Fruit fly (Drosophila melanogaster) whole organism, embryonic: ENCODE data around the gene sit.

Experiments used
- B-H2 ChIP-seq: fragments of 200-800 bp; sonication (Bioruptor generic); optimal IDR thresholded peaks from 2 replicates; lab custom pipeline; 2018; ENCODE audit warnings: missing biosample characterization, mild to moderate bottlenecking, missing genetic modification characterization
- BEAF-32 ChIP-seq: fragments of 200-800 bp; sonication (Bioruptor generic); optimal IDR thresholded peaks from 3 replicates; lab custom pipeline; 2017; ENCODE audit warnings: missing biosample characterization, missing genetic modification characterization, mild to moderate bottlenecking, moderate library complexity, missing genetic modification reagents
- CG10267 ChIP-seq: fragments of 200-800 bp; sonication (Bioruptor generic); optimal IDR thresholded peaks from 2 replicates; lab custom pipeline; 2018; ENCODE audit warnings: missing biosample characterization, mild to moderate bottlenecking, missing genetic modification characterization, moderate library complexity
- CG11723 ChIP-seq: fragments of 200-800 bp; sonication (Bioruptor generic); optimal IDR thresholded peaks from 2 replicates; lab custom pipeline; 2017; ENCODE audit warnings: missing biosample characterization, mild to moderate bottlenecking, missing genetic modification characterization
- CG12071 ChIP-seq: fragments of 200-800 bp; sonication (Bioruptor generic); optimal IDR thresholded peaks from 3 replicates; lab custom pipeline; 2018; ENCODE audit warnings: missing biosample characterization, mild to moderate bottlenecking, missing genetic modification characterization
- CG13894 ChIP-seq: fragments of 200-800 bp; sonication (Bioruptor generic); optimal IDR thresholded peaks from 3 replicates; lab custom pipeline; 2018; ENCODE audit warnings: missing biosample characterization, mild to moderate bottlenecking, missing genetic modification characterization, moderate library complexity
- CG16779 ChIP-seq: fragments of 200-800 bp; sonication (Bioruptor generic); IDR thresholded peaks from 2 replicates; pipeline ENCODE4 v1.3.6; 2022; ENCODE audit warnings: missing biosample characterization, missing genetic modification characterization
- CG17829 ChIP-seq: fragments of 200-800 bp; optimal IDR thresholded peaks from 2 replicates; lab custom pipeline; 2019; ENCODE audit warnings: missing biosample characterization, mild to moderate bottlenecking, missing genetic modification characterization, moderate library complexity
- CG18599 ChIP-seq: fragments of 200-800 bp; sonication (Bioruptor generic); optimal IDR thresholded peaks from 3 replicates; lab custom pipeline; 2017; ENCODE audit warnings: missing biosample characterization, missing genetic modification characterization, mild to moderate bottlenecking, moderate library complexity, missing genetic modification reagents
- CG2129 ChIP-seq: fragments of 200-800 bp; sonication (Bioruptor generic); IDR thresholded peaks from 2 replicates; pipeline ENCODE4 v1.3.6; 2022; ENCODE audit warnings: missing biosample characterization, missing genetic modification characterization; ENCODE audit not compliant: partially characterized antibody
- CG2712 ChIP-seq: fragments of 200-800 bp; optimal IDR thresholded peaks from 3 replicates; lab custom pipeline; 2019; ENCODE audit warnings: missing biosample characterization, mild to moderate bottlenecking, missing genetic modification characterization, moderate library complexity
- CG3847 ChIP-seq: fragments of 200-800 bp; sonication (Bioruptor generic); IDR thresholded peaks from 2 replicates; pipeline ENCODE4 v1.3.6; 2022; ENCODE audit warnings: missing biosample characterization, missing genetic modification characterization
- CG4617 ChIP-seq: fragments of 200-800 bp; sonication (Bioruptor generic); optimal IDR thresholded peaks from 3 replicates; lab custom pipeline; 2016; ENCODE audit warnings: missing biosample characterization, missing genetic modification characterization, borderline replicate concordance
- CG6272 ChIP-seq: fragments of 200-800 bp; sonication (Bioruptor generic); IDR thresholded peaks from 2 replicates; pipeline ENCODE4 v1.3.6; 2022; ENCODE audit warnings: missing biosample characterization, missing genetic modification characterization
- CG7928 ChIP-seq: fragments of 200-800 bp; sonication (Bioruptor generic); optimal IDR thresholded peaks from 2 replicates; lab custom pipeline; 2017; ENCODE audit warnings: missing biosample characterization, mild to moderate bottlenecking, missing genetic modification characterization
- CG9797 ChIP-seq: fragments of 200-800 bp; sonication (Bioruptor generic); optimal IDR thresholded peaks from 3 replicates; lab custom pipeline; 2018; ENCODE audit warnings: missing biosample characterization, mild to moderate bottlenecking, missing genetic modification characterization
- CTCF ChIP-seq: fragments of 200-800 bp; sonication (Bioruptor generic); optimal IDR thresholded peaks from 2 replicates; lab custom pipeline; 2017; ENCODE audit warnings: missing biosample characterization, mild to moderate bottlenecking, missing genetic modification characterization, moderate library complexity
- E2f2 ChIP-seq: fragments of 200-800 bp; sonication (Bioruptor generic); IDR thresholded peaks from 2 replicates; pipeline ENCODE4 v1.3.6; 2022; ENCODE audit warnings: missing biosample characterization, missing genetic modification characterization
- ERR ChIP-seq: fragments of 200-800 bp; sonication (Bioruptor generic); optimal IDR thresholded peaks from 2 replicates; lab custom pipeline; 2016; ENCODE audit warnings: missing biosample characterization, missing genetic modification characterization
- HmgD ChIP-seq: fragments of 200-800 bp; sonication (Bioruptor generic); optimal IDR thresholded peaks from 3 replicates; lab custom pipeline; 2016; ENCODE audit warnings: missing biosample characterization, missing genetic modification characterization
- HmgZ ChIP-seq: fragments of 200-800 bp; sonication (Bioruptor generic); optimal IDR thresholded peaks from 2 replicates; lab custom pipeline; 2018; ENCODE audit warnings: missing biosample characterization, mild to moderate bottlenecking, missing genetic modification characterization
- Jarid2 ChIP-seq: fragments of 200-800 bp; sonication (Bioruptor generic); optimal IDR thresholded peaks from 3 replicates; lab custom pipeline; 2017; ENCODE audit warnings: mild to moderate bottlenecking, missing biosample characterization, missing genetic modification reagents, missing genetic modification characterization
- Lhr ChIP-seq: fragments of 200-800 bp; sonication (Bioruptor generic); optimal IDR thresholded peaks from 3 replicates; lab custom pipeline; 2017; ENCODE audit warnings: mild to moderate bottlenecking, missing biosample characterization, missing genetic modification reagents, missing genetic modification characterization
- Myb ChIP-seq: fragments of 200-800 bp; sonication (Bioruptor generic); optimal IDR thresholded peaks from 2 replicates; lab custom pipeline; 2016; ENCODE audit warnings: missing biosample characterization, missing genetic modification characterization
- Opbp ChIP-seq: fragments of 200-800 bp; sonication (Bioruptor generic); IDR thresholded peaks from 3 replicates; pipeline ENCODE4 v1.3.6; 2022; ENCODE audit warnings: missing biosample characterization, missing genetic modification characterization; ENCODE audit not compliant: partially characterized antibody
- Rfx ChIP-seq: fragments of 200-800 bp; sonication (Bioruptor generic); IDR thresholded peaks from 2 replicates; pipeline ENCODE4 v1.3.6; 2022; ENCODE audit warnings: missing biosample characterization, missing genetic modification characterization
- Six4 ChIP-seq: fragments of 200-800 bp; sonication (Bioruptor generic); optimal IDR thresholded peaks from 2 replicates; lab custom pipeline; 2016; ENCODE audit warnings: missing biosample characterization, missing genetic modification characterization
- ato ChIP-seq: fragments of 200-800 bp; sonication (Bioruptor generic); IDR thresholded peaks from 2 replicates; pipeline ENCODE4 v1.3.6; 2022; ENCODE audit warnings: missing biosample characterization, missing genetic modification characterization; ENCODE audit not compliant: partially characterized antibody
- chinmo ChIP-seq: fragments of 200-800 bp; sonication (Bioruptor generic); IDR thresholded peaks from 4 replicates; pipeline ENCODE4 v1.3.6; 2022; ENCODE audit warnings: missing biosample characterization, missing genetic modification characterization; ENCODE audit not compliant: partially characterized antibody
- crp ChIP-seq, 2 experiments: fragments of 200-800 bp; sonication (Bioruptor generic); optimal IDR thresholded peaks; 2 replicates in 1 of 2; 3 replicates in 1 of 2; lab custom pipeline; 2017; ENCODE audit warnings: missing biosample characterization in 2 of 2, missing genetic modification characterization in 2 of 2, mild to moderate bottlenecking in 1 of 2, moderate library complexity in 1 of 2
- exex ChIP-seq: fragments of 200-800 bp; sonication (Bioruptor generic); optimal IDR thresholded peaks from 4 replicates; lab custom pipeline; 2018; ENCODE audit warnings: missing biosample characterization, mild to moderate bottlenecking, missing genetic modification characterization, moderate library complexity
- ftz-f1 ChIP-seq: fragments of 200-800 bp; sonication (Bioruptor generic); optimal IDR thresholded peaks from 2 replicates; lab custom pipeline; 2016; ENCODE audit warnings: missing biosample characterization, missing genetic modification characterization
- grau ChIP-seq: fragments of 200-800 bp; optimal IDR thresholded peaks from 3 replicates; lab custom pipeline; 2019; ENCODE audit warnings: missing biosample characterization, mild to moderate bottlenecking, missing genetic modification characterization, moderate library complexity
- gro ChIP-seq: fragments of 200-800 bp; sonication (Bioruptor generic); optimal IDR thresholded peaks from 2 replicates; lab custom pipeline; 2016; ENCODE audit warnings: missing biosample characterization, missing genetic modification characterization
- hb ChIP-seq: fragments of 200-800 bp; sonication (Bioruptor generic); IDR thresholded peaks from 3 replicates; pipeline ENCODE4 v1.3.6; 2022; ENCODE audit warnings: missing biosample characterization, missing genetic modification characterization; ENCODE audit not compliant: partially characterized antibody
- hbn ChIP-seq: fragments of 200-800 bp; sonication (Bioruptor generic); IDR thresholded peaks from 2 replicates; pipeline ENCODE4 v1.3.6; 2022; ENCODE audit warnings: missing biosample characterization, missing genetic modification characterization; ENCODE audit not compliant: partially characterized antibody
- her ChIP-seq: fragments of 200-800 bp; sonication (Bioruptor generic); optimal IDR thresholded peaks from 2 replicates; lab custom pipeline; 2016; ENCODE audit warnings: missing biosample characterization, missing genetic modification characterization
- hkb ChIP-seq, 2 experiments: fragments of 200-800 bp in 1 of 2; fragments of >200 bp in 1 of 2; sonication (Bioruptor generic) in 1 of 2; IDR thresholded peaks in 1 of 2; optimal IDR thresholded peaks in 1 of 2; 2 replicates each; pipeline versions ENCODE4 v1.3.6 to Lab custom; 2017 to 2022; ENCODE audit warnings: missing biosample characterization in 1 of 2, missing genetic modification characterization in 1 of 2
- nerfin-2 ChIP-seq: fragments of 200-800 bp; sonication (Bioruptor generic); IDR thresholded peaks from 2 replicates; pipeline ENCODE4 v1.3.6; 2022; ENCODE audit warnings: missing biosample characterization, missing genetic modification characterization; ENCODE audit not compliant: partially characterized antibody
- sens ChIP-seq: fragments of 200-800 bp; sonication (Bioruptor generic); peaks from one replicate; lab custom pipeline; 2016; ENCODE audit warnings: missing biosample characterization, missing genetic modification characterization
- shn ChIP-seq: fragments of 200-800 bp; sonication (Bioruptor generic); optimal IDR thresholded peaks from 3 replicates; lab custom pipeline; 2016; ENCODE audit warnings: missing biosample characterization, missing genetic modification characterization
- sob ChIP-seq: fragments of 200-800 bp; sonication (Bioruptor generic); IDR thresholded peaks from 2 replicates; pipeline ENCODE4 v1.3.6; 2022; ENCODE audit warnings: missing biosample characterization, missing genetic modification characterization
- tin ChIP-seq: fragments of 200-800 bp; sonication (Bioruptor generic); optimal IDR thresholded peaks from 3 replicates; lab custom pipeline; 2016; ENCODE audit warnings: missing biosample characterization, missing genetic modification characterization
- tio ChIP-seq: fragments of 200-800 bp; sonication (Bioruptor generic); optimal IDR thresholded peaks from 2 replicates; lab custom pipeline; 2017; ENCODE audit warnings: missing biosample characterization, missing genetic modification characterization, inconsistent platforms
- unc-4 ChIP-seq: fragments of 200-800 bp; sonication (Bioruptor generic); IDR thresholded peaks from 2 replicates; pipeline ENCODE4 v1.3.6; 2022; ENCODE audit warnings: missing biosample characterization, missing genetic modification characterization; ENCODE audit not compliant: partially characterized antibody
- z ChIP-seq: fragments of 200-800 bp; sonication (Bioruptor generic); IDR thresholded peaks from 3 replicates; pipeline ENCODE4 v1.3.6; 2022; ENCODE audit warnings: missing biosample characterization, missing genetic modification characterization

sit gene

DNA sequence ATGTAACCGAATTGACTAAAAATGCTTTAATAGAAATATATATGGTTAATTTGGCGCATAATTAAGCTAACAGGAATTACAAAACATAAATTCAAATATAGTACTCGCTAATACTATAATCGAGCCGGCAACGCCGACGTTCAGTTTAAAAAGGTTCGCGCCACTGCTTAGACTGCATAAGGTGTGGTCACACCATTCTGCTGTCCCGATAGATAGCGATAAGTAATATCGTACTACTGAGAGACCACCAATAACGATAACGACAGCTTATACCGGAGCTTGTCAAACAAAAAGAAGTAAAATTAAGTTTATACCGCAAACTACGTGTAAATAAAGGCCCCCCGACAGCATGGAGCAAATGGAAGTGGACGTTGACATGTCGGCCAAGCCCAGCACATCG, 18.2 kb upstream of the sit start, which contains the start of gene CSN6 (continued):
- TF ChIP-seq nerfin-2 (peak; percentile 88), CG4617 (GFP tag; lab: Kevin White, UChicago) (peak; percentile 37), Jarid2 (GFP tag; lab: Kevin White, UChicago) (no peak), CG11723 (GFP tag; lab: Kevin White, UChicago) (no peak), E2f2 (GFP tag; lab: Robert Waterston, UW) (peak; percentile 91), CG2129 (GFP tag; lab: Robert Waterston, UW) (peak; percentile 58), CG10267 (tag; lab: Kevin White, UChicago) (peak; percentile 61), hb (GFP tag; lab: Robert Waterston, UW) (peak; percentile 88), tin (GFP tag; lab: Kevin White, UChicago) (peak; percentile 1), HmgD (peak; percentile 68), CG3847 (GFP tag; lab: Robert Waterston, UW) (peak; percentile 49), sens (GFP tag; lab: Kevin White, UChicago) (peak; percentile 44), B-H2 (GFP tag; lab: Kevin White, UChicago) (no peak), crp (GFP tag; optimal IDR thresholded peaks at IDR 0.05; lab: Kevin White, UChicago) (peak in 1 of 2 experiments; percentile 57), grau (peak; percentile 8), ERR (GFP tag; lab: Kevin White, UChicago) (peak; percentile 18), CG12071 (GFP tag; lab: Kevin White, UChicago) (no peak), CG2712 (tag; lab: Kevin White, UChicago) (peak; percentile 58), HmgZ (tag; lab: Kevin White, UChicago) (peak; percentile 69), tio (no peak), CG9797 (GFP tag; lab: Kevin White, UChicago) (peak; percentile 93), CTCF (GFP tag; lab: Kevin White, UChicago) (peak; percentile 25), CG13894 (peak; percentile 67), CG16779 (GFP tag; lab: Robert Waterston, UW) (0 out of 2 replicates have a peak, but pooled peaks have one; percentile 28), her (GFP tag; lab: Kevin White, UChicago) (peak; percentile 4), hkb (optimal IDR thresholded peaks at IDR 0.05; lab: Kevin White, UChicago) (peak; percentile 29), hkb (GFP tag; IDR thresholded peaks at IDR 0.05; lab: Robert Waterston, UW) (no peak), CG18599 (no peak), Lhr (GFP tag; lab: Kevin White, UChicago) (peak; percentile 2), ftz-f1 (GFP tag; lab: Kevin White, UChicago) (peak; percentile 42), hbn (GFP tag; lab: Robert Waterston, UW) (peak; percentile 69), chinmo (GFP tag; lab: Robert Waterston, UW) (peak; percentile 75; the same call in 1 of the 4 replicates), Rfx (GFP tag; lab: Robert Waterston, UW) (peak; percentile 62), z (no peak), CG17829 (peak; percentile 46), Opbp (GFP tag; lab: Robert Waterston, UW) (peak; percentile 88), gro (GFP tag; lab: Kevin White, UChicago) (peak; percentile 63), unc-4 (GFP tag; lab: Robert Waterston, UW) (peak; percentile 92), Six4 (GFP tag; lab: Kevin White, UChicago) (no peak), Myb (GFP tag; lab: Kevin White, UChicago) (peak; percentile 91), BEAF-32 (GFP tag; lab: Kevin White, UChicago) (peak; percentile 79), CG7928 (GFP tag; lab: Kevin White, UChicago) (peak; percentile 4), sob (GFP tag; lab: Robert Waterston, UW) (0 out of 2 replicates have a peak, but pooled peaks have one; percentile 24), ato (GFP tag; lab: Robert Waterston, UW) (peak; percentile 86), exex (tag; lab: Kevin White, UChicago) (peak; percentile 14), shn (no peak), CG6272 (GFP tag; lab: Robert Waterston, UW) (no peak)
